Fruit fly (Drosophila melanogaster) whole organism, embryonic: ENCODE results near the gene stg.

ENCODE experiments used
- Bgb ChIP-seq: fragments of 200-800 bp; sonication (Bioruptor generic); IDR thresholded peaks from 2 replicates; pipeline ENCODE4 v1.3.6; 2022; ENCODE audit warnings: missing biosample characterization, missing genetic modification characterization; ENCODE audit not compliant: partially characterized antibody
- CG10147 ChIP-seq: fragments of 200-800 bp; sonication (Bioruptor generic); optimal IDR thresholded peaks from 2 replicates; lab custom pipeline; 2019; ENCODE audit warnings: missing biosample characterization, mild to moderate bottlenecking, missing genetic modification characterization, moderate library complexity
- CG10267 ChIP-seq: fragments of 200-800 bp; sonication (Bioruptor generic); optimal IDR thresholded peaks from 2 replicates; lab custom pipeline; 2018; ENCODE audit warnings: missing biosample characterization, mild to moderate bottlenecking, missing genetic modification characterization, moderate library complexity
- CG10366 ChIP-seq: fragments of 200-800 bp; sonication (Bioruptor generic); IDR thresholded peaks from 2 replicates; pipeline ENCODE4 v1.3.6; 2022; ENCODE audit warnings: missing biosample characterization, missing genetic modification characterization
- CG10959 ChIP-seq: fragments of 200-800 bp; sonication (Bioruptor generic); IDR thresholded peaks from 2 replicates; pipeline ENCODE4 v1.3.6; 2022; ENCODE audit warnings: missing biosample characterization, missing genetic modification characterization
- CG11398 ChIP-seq: fragments of 200-800 bp; sonication (Bioruptor generic); optimal IDR thresholded peaks from 2 replicates; lab custom pipeline; 2016; ENCODE audit warnings: missing biosample characterization, missing genetic modification characterization
- CG12391 ChIP-seq: fragments of 200-800 bp; sonication (Bioruptor generic); optimal IDR thresholded peaks from 3 replicates; lab custom pipeline; 2018; ENCODE audit warnings: missing biosample characterization, mild to moderate bottlenecking, missing genetic modification characterization, moderate library complexity
- CG17328 ChIP-seq: fragments of 200-800 bp; sonication (Bioruptor generic); IDR thresholded peaks from 2 replicates; pipeline ENCODE4 v1.3.6; 2022; ENCODE audit warnings: missing biosample characterization, missing genetic modification characterization
- CG1792 ChIP-seq: fragments of 200-800 bp; sonication (Bioruptor generic); optimal IDR thresholded peaks from 2 replicates; lab custom pipeline; 2016; ENCODE audit warnings: missing biosample characterization, missing genetic modification characterization
- CG2116 ChIP-seq: fragments of 200-800 bp; sonication (Bioruptor generic); optimal IDR thresholded peaks from 3 replicates; lab custom pipeline; 2018; ENCODE audit warnings: missing biosample characterization, mild to moderate bottlenecking, missing genetic modification characterization
- CG30020 ChIP-seq: fragments of 200-800 bp; optimal IDR thresholded peaks from 2 replicates; lab custom pipeline; 2019; ENCODE audit warnings: missing biosample characterization, mild to moderate bottlenecking, missing genetic modification characterization, moderate library complexity
- CG31441 ChIP-seq: fragments of 200-800 bp; sonication (Bioruptor generic); IDR thresholded peaks from 2 replicates; pipeline ENCODE4 v1.3.6; 2022; ENCODE audit warnings: missing biosample characterization, missing genetic modification characterization
- CG32772 ChIP-seq: fragments of 200-800 bp; sonication (Bioruptor generic); IDR thresholded peaks from 2 replicates; pipeline ENCODE4 v1.3.6; 2022; ENCODE audit warnings: missing biosample characterization, missing genetic modification characterization
- CG3726 ChIP-seq: fragments of 200-800 bp; sonication (Bioruptor generic); IDR thresholded peaks from 3 replicates; pipeline ENCODE4, ENCODE4 v1.3.6; 2022; ENCODE audit warnings: missing biosample characterization, missing genetic modification characterization
- CG42726 ChIP-seq: fragments of 200-800 bp; sonication (Bioruptor generic); IDR thresholded peaks from 2 replicates; pipeline ENCODE4 v1.3.6; 2022; ENCODE audit warnings: missing biosample characterization, missing genetic modification characterization; ENCODE audit not compliant: partially characterized antibody
- CG4820 ChIP-seq: fragments of 200-800 bp; sonication (Bioruptor generic); optimal IDR thresholded peaks from 3 replicates; lab custom pipeline; 2016; ENCODE audit warnings: missing biosample characterization, missing genetic modification characterization
- CG8290 ChIP-seq, 3 experiments: fragments of 200-800 bp; sonication (Bioruptor generic); optimal IDR thresholded peaks; 2 replicates each; lab custom pipeline; 2016 to 2019; ENCODE audit warnings: missing biosample characterization in 3 of 3, missing genetic modification characterization in 3 of 3, mild to moderate bottlenecking in 2 of 3, moderate library complexity in 1 of 3
- CG8359 ChIP-seq: fragments of 200-800 bp; sonication (Bioruptor generic); optimal IDR thresholded peaks from 2 replicates; lab custom pipeline; 2017; ENCODE audit warnings: missing biosample characterization, mild to moderate bottlenecking, missing genetic modification characterization, borderline replicate concordance
- CG9876 ChIP-seq: fragments of 200-800 bp; sonication (Bioruptor generic); optimal IDR thresholded peaks from 2 replicates; lab custom pipeline; 2016; ENCODE audit warnings: missing biosample characterization, missing genetic modification characterization
- CG9932 ChIP-seq: fragments of 200-800 bp; sonication (Bioruptor generic); IDR thresholded peaks from 2 replicates; pipeline ENCODE4 v1.3.6; 2022; ENCODE audit warnings: missing biosample characterization, missing genetic modification characterization
- Deaf1 ChIP-seq: fragments of 200-800 bp; optimal IDR thresholded peaks from 3 replicates; lab custom pipeline; 2019; ENCODE audit warnings: missing biosample characterization, mild to moderate bottlenecking, missing genetic modification characterization, moderate library complexity
- Doc2 ChIP-seq: fragments of 200-800 bp; sonication (Bioruptor generic); IDR thresholded peaks from 2 replicates; pipeline ENCODE4 v1.3.6; 2022; ENCODE audit warnings: missing biosample characterization, missing genetic modification characterization
- Gug ChIP-seq: fragments of 200-800 bp; sonication (Bioruptor generic); IDR thresholded peaks from 4 replicates; pipeline ENCODE4 v1.3.6; 2022; ENCODE audit warnings: missing biosample characterization, missing genetic modification characterization
- Hey ChIP-seq: fragments of 200-800 bp; sonication (Bioruptor generic); optimal IDR thresholded peaks from 3 replicates; lab custom pipeline; 2018; ENCODE audit warnings: missing biosample characterization, mild to moderate bottlenecking, missing genetic modification characterization
- NC2α ChIP-seq: fragments of 200-800 bp; sonication (Bioruptor generic); optimal IDR thresholded peaks from 2 replicates; lab custom pipeline; 2016; ENCODE audit warnings: missing biosample characterization, missing genetic modification characterization
- PHDP ChIP-seq: fragments of 200-800 bp; sonication (Bioruptor generic); optimal IDR thresholded peaks from 3 replicates; lab custom pipeline; 2018; ENCODE audit warnings: missing biosample characterization, mild to moderate bottlenecking, missing genetic modification characterization, moderate library complexity
- Ptx1 ChIP-seq: fragments of 200-800 bp; sonication (Bioruptor generic); IDR thresholded peaks from 2 replicates; pipeline ENCODE4 v1.3.6; 2022; ENCODE audit warnings: missing biosample characterization, missing genetic modification characterization
- Tbp ChIP-seq: fragments of >200 bp; optimal IDR thresholded peaks from 2 replicates; lab custom pipeline; 2018; ENCODE audit warnings: missing biosample characterization, missing genetic modification characterization
- Trl ChIP-seq, 3 experiments: fragments of >200 bp in 2 of 3; fragments of 200-800 bp in 1 of 3; sonication (Bioruptor generic) in 1 of 3; optimal IDR thresholded peaks; 2 replicates in 1 of 3; 3 replicates in 2 of 3; lab custom pipeline; 2016 to 2017; ENCODE audit warnings: missing biosample characterization in 1 of 3, missing genetic modification characterization in 1 of 3
- bowl ChIP-seq: fragments of 200-800 bp; sonication (Bioruptor generic); IDR thresholded peaks from 2 replicates; pipeline ENCODE4 v1.3.6; 2022; ENCODE audit warnings: missing biosample characterization, missing genetic modification characterization
- ci ChIP-seq: fragments of 200-800 bp; sonication (Bioruptor generic); IDR thresholded peaks from 3 replicates; pipeline ENCODE4 v1.3.6; 2022; ENCODE audit warnings: missing biosample characterization, missing genetic modification characterization
- dmrt99B ChIP-seq: fragments of 200-800 bp; sonication (Bioruptor generic); optimal IDR thresholded peaks from 2 replicates; lab custom pipeline; 2018; ENCODE audit warnings: missing biosample characterization, mild to moderate bottlenecking, missing genetic modification characterization, moderate library complexity
- fd102C ChIP-seq: fragments of 200-800 bp; sonication (Bioruptor generic); optimal IDR thresholded peaks from 2 replicates; lab custom pipeline; 2018; ENCODE audit warnings: missing biosample characterization, mild to moderate bottlenecking, missing genetic modification characterization, moderate library complexity
- gem ChIP-seq: fragments of 200-800 bp; sonication (Bioruptor generic); optimal IDR thresholded peaks from 2 replicates; lab custom pipeline; 2019; ENCODE audit warnings: missing biosample characterization, mild to moderate bottlenecking, missing genetic modification characterization, moderate library complexity
- hth ChIP-seq: fragments of >200 bp; optimal IDR thresholded peaks from 2 replicates; lab custom pipeline; 2017; ENCODE audit warnings: inconsistent platforms
- jumu ChIP-seq: fragments of 200-800 bp; sonication (Bioruptor generic); optimal IDR thresholded peaks from 3 replicates; lab custom pipeline; 2016; ENCODE audit warnings: missing biosample characterization, missing genetic modification characterization
- kni ChIP-seq: fragments of 200-800 bp; sonication (Bioruptor generic); optimal IDR thresholded peaks from 3 replicates; lab custom pipeline; 2017; ENCODE audit warnings: mild to moderate bottlenecking, missing biosample characterization, missing genetic modification reagents, missing genetic modification characterization
- nerfin-2 ChIP-seq: fragments of 200-800 bp; sonication (Bioruptor generic); IDR thresholded peaks from 2 replicates; pipeline ENCODE4 v1.3.6; 2022; ENCODE audit warnings: missing biosample characterization, missing genetic modification characterization; ENCODE audit not compliant: partially characterized antibody
- oc ChIP-seq: fragments of 200-800 bp; sonication (Bioruptor generic); optimal IDR thresholded peaks from 2 replicates; lab custom pipeline; 2018; ENCODE audit warnings: missing biosample characterization, mild to moderate bottlenecking, missing genetic modification characterization, moderate library complexity
- pan ChIP-seq, 4 experiments: fragments of >200 bp in 3 of 4; fragments of 200-800 bp in 1 of 4; sonication (Bioruptor generic) in 1 of 4; optimal IDR thresholded peaks in 3 of 4; IDR thresholded peaks in 1 of 4; 2 replicates each; pipeline versions ENCODE4 v1.3.6 to Lab custom; 2017 to 2022; ENCODE audit warnings: missing biosample characterization in 2 of 4, missing genetic modification characterization in 2 of 4, mixed read lengths in 1 of 4
- pho ChIP-seq: fragments of 200-800 bp; sonication (Bioruptor generic); optimal IDR thresholded peaks from 2 replicates; lab custom pipeline; 2016; ENCODE audit warnings: missing biosample characterization, missing genetic modification characterization
- schlank ChIP-seq: fragments of 200-800 bp; sonication (Bioruptor generic); optimal IDR thresholded peaks from 2 replicates; lab custom pipeline; 2018; ENCODE audit warnings: missing biosample characterization, mild to moderate bottlenecking, missing genetic modification characterization
- stc ChIP-seq: fragments of 200-800 bp; sonication (Bioruptor generic); IDR thresholded peaks from 2 replicates; pipeline ENCODE4 v1.3.6; 2022; ENCODE audit warnings: missing biosample characterization, missing genetic modification characterization
- tna ChIP-seq: fragments of 200-800 bp; sonication (Bioruptor generic); IDR thresholded peaks from 2 replicates; pipeline ENCODE4 v1.3.6; 2022; ENCODE audit warnings: missing biosample characterization, missing genetic modification characterization; ENCODE audit not compliant: partially characterized antibody
- unpg ChIP-seq: fragments of 200-800 bp; sonication (Bioruptor generic); optimal IDR thresholded peaks from 3 replicates; lab custom pipeline; 2018; ENCODE audit warnings: missing biosample characterization, mild to moderate bottlenecking, missing genetic modification characterization, moderate library complexity
- vfl ChIP-seq: fragments of 200-800 bp; sonication (Bioruptor generic); optimal IDR thresholded peaks from 2 replicates; lab custom pipeline; 2016; ENCODE audit warnings: missing biosample characterization, missing genetic modification characterization
- wor ChIP-seq: fragments of 200-800 bp; sonication (Bioruptor generic); IDR thresholded peaks from 2 replicates; pipeline ENCODE4 v1.3.6; 2022; ENCODE audit warnings: missing biosample characterization, missing genetic modification characterization
- zf30C ChIP-seq: fragments of 200-800 bp; sonication (Bioruptor generic); optimal IDR thresholded peaks from 3 replicates; lab custom pipeline; 2018; ENCODE audit warnings: missing biosample characterization, mild to moderate bottlenecking, missing genetic modification characterization

The stg gene

DNA sequence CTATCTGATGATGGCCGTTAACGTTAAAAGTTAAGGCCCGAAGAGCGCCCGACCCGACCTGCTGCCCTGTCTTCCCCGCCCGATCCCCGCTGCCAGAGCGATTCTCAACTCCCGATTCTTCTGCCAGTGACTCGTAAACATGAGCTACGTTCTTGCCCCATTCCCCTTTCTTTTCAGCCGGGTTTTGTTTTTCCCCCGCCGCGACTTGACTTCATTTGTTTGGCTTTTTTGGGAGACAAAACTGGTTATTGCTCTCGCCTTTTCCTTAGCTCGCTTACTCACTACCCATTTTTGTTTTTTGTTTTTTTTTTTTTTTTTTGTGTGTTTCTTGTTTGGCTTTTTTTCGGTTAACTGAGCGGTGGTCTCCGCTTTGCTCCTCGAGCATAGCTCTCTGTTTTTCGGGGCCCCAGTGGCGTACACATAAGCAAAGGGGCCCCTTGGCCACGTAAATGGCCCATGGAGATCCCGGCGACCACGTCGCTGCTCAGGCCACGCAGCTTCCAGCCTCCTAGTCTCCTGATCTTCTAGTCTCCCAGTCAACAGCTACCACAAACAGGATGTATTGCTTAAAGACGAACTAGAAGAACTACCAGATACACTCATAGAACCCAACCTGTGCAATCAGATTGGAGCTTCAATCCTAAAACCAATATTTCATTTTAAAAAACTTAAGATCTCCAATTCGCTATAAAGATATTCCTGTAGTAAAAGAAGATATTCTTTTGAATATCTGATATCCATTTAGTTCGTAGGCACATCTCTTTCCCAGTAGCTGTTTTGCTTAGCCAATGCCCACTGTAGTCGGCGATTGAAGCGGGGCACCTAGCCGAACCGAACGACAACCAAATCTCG, 44.8 kb downstream of the stg start (continued):
- TF ChIP-seq Deaf1 (tag; lab: Kevin White, UChicago): peak; percentile 72
- no peak for TF ChIP-seq tna (GFP tag; lab: Robert Waterston, UW)
- TF ChIP-seq nerfin-2 (GFP tag; lab: Robert Waterston, UW): no peak
- TF ChIP-seq hth (lab: Kevin White, UChicago): no peak
- no peak for TF ChIP-seq Bgb (GFP tag; lab: Robert Waterston, UW)
- no peak for TF ChIP-seq fd102C
- peak in 1 of 2 experiments; percentile 18 for TF ChIP-seq Trl (optimal IDR thresholded peaks at IDR 0.05; lab: Kevin White, UChicago)
- no peak for TF ChIP-seq Trl (GFP tag; optimal IDR thresholded peaks at IDR 0.05; lab: Kevin White, UChicago)
- no peak for TF ChIP-seq vfl (GFP tag; lab: Kevin White, UChicago)
- TF ChIP-seq Ptx1 (GFP tag; lab: Robert Waterston, UW): no peak
- no peak for TF ChIP-seq CG2116
- TF ChIP-seq CG31441 (GFP tag; lab: Robert Waterston, UW): peak; percentile 48
- no peak for TF ChIP-seq CG10366 (GFP tag; lab: Robert Waterston, UW)
- no peak for TF ChIP-seq stc
- no peak for TF ChIP-seq CG10147 (GFP tag; lab: Kevin White, UChicago)
- TF ChIP-seq wor: no peak
- peak; percentile 22 for TF ChIP-seq CG12391
- TF ChIP-seq pan (optimal IDR thresholded peaks at IDR 0.05; lab: Kevin White, UChicago): no peak
- TF ChIP-seq pan (GFP tag; optimal IDR thresholded peaks at IDR 0.05 in 1 of 2, IDR thresholded peaks at IDR 0.05 in 1 of 2): no peak
- TF ChIP-seq unpg (GFP tag; lab: Kevin White, UChicago): peak; percentile 12
- no peak for TF ChIP-seq CG10959 (GFP tag; lab: Robert Waterston, UW)
- no peak for TF ChIP-seq Tbp (GFP tag; lab: Kevin White, UChicago)
- TF ChIP-seq oc (tag; lab: Kevin White, UChicago): no peak
- peak; percentile 56 for TF ChIP-seq gem
- TF ChIP-seq kni (GFP tag; lab: Kevin White, UChicago): peak; percentile 95
- TF ChIP-seq Hey: no peak
- TF ChIP-seq CG8290 (GFP tag; optimal IDR thresholded peaks at IDR 0.05; lab: Kevin White, UChicago): no peak
- no peak for TF ChIP-seq CG8290 (tag; optimal IDR thresholded peaks at IDR 0.05; lab: Kevin White, UChicago)
- TF ChIP-seq CG9876 (GFP tag; lab: Kevin White, UChicago): no peak
- no peak for TF ChIP-seq pho
- peak; percentile 15 for TF ChIP-seq CG10267 (tag; lab: Kevin White, UChicago)
- TF ChIP-seq CG3726 (GFP tag; lab: Robert Waterston, UW): no peak
- no peak for TF ChIP-seq CG8359 (GFP tag; lab: Kevin White, UChicago)
- no peak for TF ChIP-seq CG11398 (GFP tag; lab: Kevin White, UChicago)
- TF ChIP-seq CG32772: peak; percentile 60
- no peak for TF ChIP-seq Doc2 (GFP tag; lab: Robert Waterston, UW)
- 0 out of 2 replicates have a peak, but pooled peaks have one; percentile 35 for TF ChIP-seq CG17328
- TF ChIP-seq zf30C (GFP tag; lab: Kevin White, UChicago): no peak
- no peak for TF ChIP-seq Gug
- no peak for TF ChIP-seq ci
- no peak for TF ChIP-seq NC2α (GFP tag; lab: Kevin White, UChicago)
- peak; percentile 12 for TF ChIP-seq PHDP (tag; lab: Kevin White, UChicago)
- TF ChIP-seq jumu (GFP tag; lab: Kevin White, UChicago): no peak
- TF ChIP-seq CG30020 (tag; lab: Kevin White, UChicago): no peak
- TF ChIP-seq CG4820 (GFP tag; lab: Kevin White, UChicago): no peak
- TF ChIP-seq schlank (tag; lab: Kevin White, UChicago): no peak
- no peak for TF ChIP-seq CG42726
- peak; percentile 37 for TF ChIP-seq CG9932 (GFP tag; lab: Robert Waterston, UW)
- TF ChIP-seq bowl (GFP tag; lab: Robert Waterston, UW): no peak
- TF ChIP-seq CG1792 (GFP tag; lab: Kevin White, UChicago): no peak
- TF ChIP-seq dmrt99B (tag; lab: Kevin White, UChicago): no peak
